Worm (Caenorhabditis elegans): ENCODE results near the gene abts-3.

The abts-3 gene

DNA sequence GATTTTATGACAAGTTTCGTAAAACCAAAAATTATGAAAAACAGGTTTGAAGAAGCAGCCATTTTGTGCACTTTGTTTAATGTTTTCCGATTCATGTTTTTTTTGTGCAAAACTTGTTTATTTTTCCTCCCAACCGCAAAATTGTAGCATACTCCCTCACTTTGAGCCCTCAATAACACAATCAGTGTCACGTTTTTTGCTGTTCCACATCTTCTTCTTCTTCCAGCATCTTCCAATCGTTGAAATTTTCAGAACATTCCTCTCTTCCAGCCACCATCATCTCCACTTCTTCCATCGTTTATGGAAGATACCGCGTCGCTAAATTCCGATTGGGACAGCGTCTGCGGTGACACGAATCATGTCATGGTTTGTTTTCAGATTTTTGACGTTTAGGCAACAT, at the start of gene abts-3:
Gene abts-3 (plus strand): TSS at position 301 of the 400 bp plus-strand sequence.
- TF ChIP-seq ceh-14 (tag; optimal IDR thresholded peaks at IDR 0.05) (no peak), ceh-22 (tag; optimal IDR thresholded peaks at IDR 0.05) (no peak), eyg-1 (tag; optimal IDR thresholded peaks at IDR 0.05) (no peak), ceh-48 (tag; optimal IDR thresholded peaks at IDR 0.05) (no peak), sdc-2 (tag; optimal IDR thresholded peaks at IDR 0.05) (no peak), nhr-11 (tag; optimal IDR thresholded peaks at IDR 0.05) (no peak), syd-9 (tag; optimal IDR thresholded peaks at IDR 0.05) (no peak), pha-2 (tag; optimal IDR thresholded peaks at IDR 0.05) (no peak), F13H6.1 (tag; optimal IDR thresholded peaks at IDR 0.05) (no peak), ahr-1 (tag; optimal IDR thresholded peaks at IDR 0.05) (no peak), hlh-30 (tag; optimal IDR thresholded peaks at IDR 0.05; ENCODE audit: insufficient read depth) (no peak), pha-4 (tag; optimal IDR thresholded peaks at IDR 0.05) (no peak)

DNA sequence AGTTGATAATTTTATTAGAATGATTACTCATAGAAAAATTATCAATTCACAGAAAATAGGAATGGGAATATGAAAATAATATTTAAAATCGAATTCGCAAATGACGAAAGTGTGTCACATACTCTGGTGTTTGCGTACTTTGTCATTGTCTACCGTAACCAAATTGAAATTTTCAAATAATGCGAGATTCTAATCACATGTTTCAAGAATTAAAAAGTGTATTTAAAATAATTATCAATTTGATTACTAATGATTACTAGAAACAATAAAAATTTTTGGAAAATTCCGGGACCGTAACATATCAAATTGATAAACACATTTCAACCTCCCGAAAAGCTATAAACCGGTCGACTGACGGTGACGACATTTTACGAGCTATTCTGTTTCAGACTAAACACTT, 41.3 kb upstream of the abts-3 start, which contains the start of the genes fbf-2 and nspg-3:
Gene fbf-2 (minus strand): TSS at position 101 of the 400 bp plus-strand sequence.
Gene nspg-3 (plus strand): TSS at position 388 of the 400 bp plus-strand sequence.
- TF ChIP-seq unc-55 (GFP tag; optimal IDR thresholded peaks at IDR 0.05) = no peak
- no peak for TF ChIP-seq elt-2 (tag; optimal IDR thresholded peaks at IDR 0.05)
- no peak for TF ChIP-seq Y22D7AL.16 (tag; optimal IDR thresholded peaks at IDR 0.05)
- no peak for TF ChIP-seq pqm-1 (tag; optimal IDR thresholded peaks at IDR 0.05)
- no peak for TF ChIP-seq ceh-34 (tag; optimal IDR thresholded peaks at IDR 0.05)
- no peak for TF ChIP-seq sdc-2 (tag; optimal IDR thresholded peaks at IDR 0.05)
- no peak for TF ChIP-seq ceh-9 (tag; optimal IDR thresholded peaks at IDR 0.05)
- TF ChIP-seq ets-4 (tag; optimal IDR thresholded peaks at IDR 0.05) = no peak
- no peak for TF ChIP-seq ceh-14 (tag; optimal IDR thresholded peaks at IDR 0.05)
- TF ChIP-seq ahr-1 (tag; optimal IDR thresholded peaks at IDR 0.05) = no peak
- no peak for TF ChIP-seq rnt-1 (tag; optimal IDR thresholded peaks at IDR 0.05)
- TF ChIP-seq tbx-2 (tag; optimal IDR thresholded peaks at IDR 0.05) = no peak
- no peak for TF ChIP-seq pag-3 (tag; optimal IDR thresholded peaks at IDR 0.05; ENCODE audit: borderline replicate concordance)
- no peak for TF ChIP-seq ceh-45 (GFP tag; IDR thresholded peaks at IDR 0.05)
- no peak for TF ChIP-seq sox-2 (GFP tag; IDR thresholded peaks at IDR 0.05)
- TF ChIP-seq madf-2 (tag; optimal IDR thresholded peaks at IDR 0.05) = no peak
- no peak for TF ChIP-seq dve-1 (tag; optimal IDR thresholded peaks at IDR 0.05)
- no peak for TF ChIP-seq ceh-48 (tag; optimal IDR thresholded peaks at IDR 0.05)
- no peak for TF ChIP-seq hlh-30 (tag; optimal IDR thresholded peaks at IDR 0.05; ENCODE audit: insufficient read depth)

DNA sequence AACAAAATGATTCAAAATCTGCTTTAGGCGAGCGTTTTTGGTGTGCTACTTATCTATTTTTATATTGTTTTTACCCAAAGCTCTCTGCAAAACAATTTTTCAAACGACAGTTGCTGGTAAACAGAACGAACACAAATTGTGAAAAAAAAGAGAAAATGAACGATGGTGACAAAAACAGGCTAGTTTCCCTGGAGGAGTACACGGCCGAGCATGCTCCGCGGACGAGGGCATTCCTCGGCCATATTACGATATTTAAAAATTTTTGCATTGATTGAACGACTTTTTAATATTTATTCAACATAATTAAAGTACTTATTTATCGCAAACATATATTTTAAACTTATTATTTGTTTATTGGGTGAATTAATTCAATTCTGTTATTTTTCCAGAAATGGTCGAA, 35.3 kb upstream of the abts-3 start, which contains the start of the genes tpp-2 and rbbp-5:
Gene tpp-2 (minus strand): TSS at position 157 of the 400 bp plus-strand sequence.
Gene rbbp-5 (plus strand): TSS at position 390 of the 400 bp plus-strand sequence.
- TF ChIP-seq K09A11.1 (tag; optimal IDR thresholded peaks at IDR 0.05; ENCODE audit: insufficient read depth) (no peak), F13H6.1 (tag; optimal IDR thresholded peaks at IDR 0.05) (peak; percentile 34), ceh-9 (tag; optimal IDR thresholded peaks at IDR 0.05) (no peak), ceh-34 (tag; optimal IDR thresholded peaks at IDR 0.05) (peak; percentile 2), ceh-45 (GFP tag; IDR thresholded peaks at IDR 0.05) (no peak), hlh-6 (tag; optimal IDR thresholded peaks at IDR 0.05) (no peak), ceh-19 (GFP tag; optimal IDR thresholded peaks at IDR 0.05) (no peak), unc-3 (GFP tag; conservative IDR thresholded peaks at IDR 0.05) (no peak), unc-3 (tag; optimal IDR thresholded peaks at IDR 0.05) (no peak), K02D7.2 (tag; optimal IDR thresholded peaks at IDR 0.05) (no peak), odd-2 (tag; optimal IDR thresholded peaks at IDR 0.05) (no peak), nhr-11 (tag; optimal IDR thresholded peaks at IDR 0.05) (no peak), zip-5 (tag; optimal IDR thresholded peaks at IDR 0.05) (peak; percentile 76), fkh-6 (tag; optimal IDR thresholded peaks at IDR 0.05) (peak; percentile 15), ceh-31 (tag; optimal IDR thresholded peaks at IDR 0.05) (peak; percentile 88), C38D4.7 (GFP tag; optimal IDR thresholded peaks at IDR 0.05) (no peak), pha-2 (tag; optimal IDR thresholded peaks at IDR 0.05) (no peak), madf-2 (tag; optimal IDR thresholded peaks at IDR 0.05) (no peak), ceh-30 (tag; optimal IDR thresholded peaks at IDR 0.05) (no peak), ceh-2 (tag; optimal IDR thresholded peaks at IDR 0.05) (peak; percentile 87), fax-1 (tag; optimal IDR thresholded peaks at IDR 0.05) (peak; percentile 49), lim-6 (tag; optimal IDR thresholded peaks at IDR 0.05) (no peak), rnt-1 (tag; optimal IDR thresholded peaks at IDR 0.05) (peak; percentile 37), ceh-48 (tag; optimal IDR thresholded peaks at IDR 0.05) (no peak), Y22D7AL.16 (tag; optimal IDR thresholded peaks at IDR 0.05) (no peak), ceh-24 (tag; optimal IDR thresholded peaks at IDR 0.05) (no peak), ama-1 (optimal IDR thresholded peaks at IDR 0.05) (no peak), lin-11 (tag; optimal IDR thresholded peaks at IDR 0.05) (no peak), elt-2 (tag; optimal IDR thresholded peaks at IDR 0.05) (no peak), eyg-1 (tag; optimal IDR thresholded peaks at IDR 0.05) (no peak), hlh-8 (tag; optimal IDR thresholded peaks at IDR 0.05) (peak; percentile 70), sox-4 (tag; optimal IDR thresholded peaks at IDR 0.05) (no peak), pag-3 (tag; optimal IDR thresholded peaks at IDR 0.05; ENCODE audit: borderline replicate concordance) (no peak), fkh-10 (GFP tag; optimal IDR thresholded peaks at IDR 0.05) (no peak), tbx-2 (tag; optimal IDR thresholded peaks at IDR 0.05) (peak; percentile 84), hlh-30 (tag; optimal IDR thresholded peaks at IDR 0.05; ENCODE audit: insufficient read depth) (no peak)

All from whole organism, late embryonic.